Worm (Caenorhabditis elegans) whole organism, L1 larva: ENCODE results near the gene srbc-38.

Experiments
- C16A3.4 ChIP-seq: fragments of 150-350 bp; optimal IDR thresholded peaks from 2 replicates; lab custom pipeline; 2014; ENCODE audit warnings: missing biosample characterization, missing genetic modification characterization
- Y116A8C.19 ChIP-seq: sonication (generic microtip); optimal IDR thresholded peaks from 2 replicates; lab custom pipeline; 2016; ENCODE audit warnings: missing compliant biosample characterization, missing genetic modification characterization, borderline replicate concordance
- alr-1 ChIP-seq: fragments of 200-800 bp; sonication (Bioruptor generic); optimal IDR thresholded peaks from 2 replicates; lab custom pipeline; 2018; ENCODE audit warnings: borderline replicate concordance, mild to moderate bottlenecking, missing genetic modification characterization, missing compliant biosample characterization
- ceh-63 ChIP-seq: fragments of 200-800 bp; sonication (Bioruptor generic); optimal IDR thresholded peaks from 2 replicates; lab custom pipeline; 2018; ENCODE audit warnings: mild to moderate bottlenecking, missing genetic modification characterization, missing compliant biosample characterization
- ceh-8 ChIP-seq: fragments of 200-800 bp; sonication (Bioruptor generic); optimal IDR thresholded peaks from 2 replicates; lab custom pipeline; 2018; ENCODE audit warnings: mild to moderate bottlenecking, missing genetic modification characterization, moderate library complexity, missing compliant biosample characterization
- ceh-82 ChIP-seq, 3 experiments: fragments of 150-350 bp in 1 of 3; sonication (generic microtip) in 2 of 3; optimal IDR thresholded peaks; 2 replicates each; lab custom pipeline; 2014 to 2017; ENCODE audit warnings: missing biosample characterization in 3 of 3, missing genetic modification characterization in 3 of 3
- ceh-88 ChIP-seq: fragments of 200-800 bp; sonication (Bioruptor generic); IDR thresholded peaks from 2 replicates; pipeline ENCODE4 v1.3.6; 2022; ENCODE audit warnings: missing genetic modification characterization, missing compliant biosample characterization
- ces-1 ChIP-seq: fragments of 150-350 bp; optimal IDR thresholded peaks from 2 replicates; lab custom pipeline; 2014; ENCODE audit warnings: missing biosample characterization, missing genetic modification reagents, missing genetic modification characterization
- dsc-1 ChIP-seq: sonication (generic microtip); optimal IDR thresholded peaks from 2 replicates; lab custom pipeline; 2016; ENCODE audit warnings: mild to moderate bottlenecking, missing genetic modification characterization, missing compliant biosample characterization
- efl-1 ChIP-seq, 4 experiments: fragments of 150-350 bp; optimal IDR thresholded peaks in 3 of 4; peaks in 1 of 4; 1 replicate in 1 of 4; 2 replicates in 3 of 4; lab custom pipeline; 2014; ENCODE audit warnings: missing biosample characterization in 2 of 4, missing genetic modification characterization in 2 of 4, missing genetic modification reagents in 2 of 4
- fkh-8 ChIP-seq: sonication (generic microtip); optimal IDR thresholded peaks from 2 replicates; lab custom pipeline; 2016; ENCODE audit warnings: mild to moderate bottlenecking, missing genetic modification characterization, missing compliant biosample characterization
- fos-1 ChIP-seq: fragments of 150-350 bp; optimal IDR thresholded peaks from 2 replicates; lab custom pipeline; 2014; ENCODE audit warnings: missing biosample characterization, missing genetic modification characterization
- grh-1 ChIP-seq: fragments of 200-800 bp; sonication (Bioruptor generic); IDR thresholded peaks from 2 replicates; pipeline ENCODE4 v1.3.6; 2022; ENCODE audit warnings: missing genetic modification reagents, missing genetic modification characterization, missing compliant biosample characterization
- hlh-17 ChIP-seq: fragments of 200-800 bp; sonication (Bioruptor generic); optimal IDR thresholded peaks from 2 replicates; lab custom pipeline; 2018; ENCODE audit warnings: missing genetic modification characterization, mild to moderate bottlenecking, missing compliant biosample characterization, moderate library complexity, borderline replicate concordance
- isw-1 ChIP-seq: fragments of 200-800 bp; sonication (Bioruptor generic); IDR thresholded peaks from 2 replicates; pipeline ENCODE4 v1.3.6; 2022; ENCODE audit warnings: missing genetic modification characterization, missing compliant biosample characterization
- jun-1 ChIP-seq: fragments of 150-350 bp; optimal IDR thresholded peaks from 2 replicates; lab custom pipeline; 2014; ENCODE audit warnings: missing biosample characterization, missing genetic modification reagents, missing genetic modification characterization
- lin-35 ChIP-seq, 2 experiments: fragments of 150-350 bp; optimal IDR thresholded peaks; 2 replicates each; lab custom pipeline; 2014; ENCODE audit warnings: missing biosample characterization in 2 of 2, missing genetic modification characterization in 2 of 2, missing genetic modification reagents in 2 of 2
- lir-3 ChIP-seq: sonication (generic microtip); optimal IDR thresholded peaks from 2 replicates; lab custom pipeline; 2016; ENCODE audit warnings: mild to moderate bottlenecking, missing genetic modification characterization, moderate library complexity, missing compliant biosample characterization; ENCODE audit not compliant: poor library complexity
- lsy-2 ChIP-seq, 2 experiments: fragments of 150-350 bp; optimal IDR thresholded peaks; 2 replicates each; lab custom pipeline; 2014; ENCODE audit warnings: missing biosample characterization in 2 of 2, missing genetic modification characterization in 2 of 2
- mab-9 ChIP-seq: fragments of 200-800 bp; sonication (Bioruptor generic); IDR thresholded peaks from 2 replicates; pipeline ENCODE4 v1.3.6; 2022; ENCODE audit warnings: missing genetic modification reagents, missing genetic modification characterization, missing compliant biosample characterization
- mdl-1 ChIP-seq, 2 experiments: fragments of 150-350 bp; optimal IDR thresholded peaks; 2 replicates each; lab custom pipeline; 2014 to 2017; ENCODE audit warnings: missing biosample characterization in 2 of 2, missing genetic modification characterization in 2 of 2, inconsistent platforms in 1 of 2
- mep-1 ChIP-seq: fragments of 150-350 bp; optimal IDR thresholded peaks from 2 replicates; lab custom pipeline; 2014; ENCODE audit warnings: missing biosample characterization, missing genetic modification characterization
- nhr-11 ChIP-seq: fragments of 150-350 bp; optimal IDR thresholded peaks from 2 replicates; lab custom pipeline; 2014; ENCODE audit warnings: missing biosample characterization, missing genetic modification characterization
- nhr-12 ChIP-seq: sonication (generic microtip); optimal IDR thresholded peaks from 2 replicates; lab custom pipeline; 2017; ENCODE audit warnings: missing biosample characterization, missing genetic modification characterization
- nhr-19 ChIP-seq: fragments of 200-800 bp; sonication (Bioruptor generic); conservative IDR thresholded peaks from 2 replicates; pipeline ENCODE4 v1.3.6; 2022; ENCODE audit warnings: missing genetic modification characterization, missing compliant biosample characterization
- nhr-20 ChIP-seq: sonication (generic microtip); optimal IDR thresholded peaks from 2 replicates; lab custom pipeline; 2016; ENCODE audit warnings: mild to moderate bottlenecking, missing genetic modification characterization, missing compliant biosample characterization
- nhr-47 ChIP-seq: sonication (generic microtip); optimal IDR thresholded peaks from 2 replicates; lab custom pipeline; 2016; ENCODE audit warnings: mild to moderate bottlenecking, missing genetic modification characterization, moderate library complexity, missing compliant biosample characterization
- nhr-71 ChIP-seq: sonication (generic microtip); optimal IDR thresholded peaks from 2 replicates; lab custom pipeline; 2016; ENCODE audit warnings: mild to moderate bottlenecking, missing genetic modification characterization, moderate library complexity, missing compliant biosample characterization
- nhr-85 ChIP-seq: sonication (generic microtip); peaks from one replicate; lab custom pipeline; 2016; ENCODE audit warnings: missing genetic modification characterization, inconsistent platforms, missing compliant biosample characterization
- pax-3 ChIP-seq: fragments of 200-800 bp; sonication (Bioruptor generic); optimal IDR thresholded peaks from 2 replicates; lab custom pipeline; 2018; ENCODE audit warnings: mild to moderate bottlenecking, missing genetic modification characterization, moderate library complexity, missing compliant biosample characterization
- pqm-1 ChIP-seq: sonication (generic microtip); optimal IDR thresholded peaks from 3 replicates; lab custom pipeline; 2017; ENCODE audit warnings: missing biosample characterization, missing genetic modification characterization
- rnt-1 ChIP-seq: sonication (generic microtip); optimal IDR thresholded peaks from 2 replicates; lab custom pipeline; 2016; ENCODE audit warnings: mild to moderate bottlenecking, missing genetic modification characterization, moderate library complexity, missing compliant biosample characterization
- snu-23 ChIP-seq: sonication (generic microtip); optimal IDR thresholded peaks from 2 replicates; lab custom pipeline; 2016; ENCODE audit warnings: missing genetic modification characterization, missing compliant biosample characterization
- sox-4 ChIP-seq: sonication (generic microtip); optimal IDR thresholded peaks from 2 replicates; lab custom pipeline; 2016; ENCODE audit warnings: missing genetic modification characterization, missing compliant biosample characterization
- sptf-1 ChIP-seq: fragments of 150-350 bp; optimal IDR thresholded peaks from 2 replicates; lab custom pipeline; 2014; ENCODE audit warnings: missing biosample characterization, missing genetic modification characterization
- sup-37 ChIP-seq: fragments of 200-800 bp; sonication (Bioruptor generic); optimal IDR thresholded peaks from 2 replicates; lab custom pipeline; 2018; ENCODE audit warnings: mild to moderate bottlenecking, missing genetic modification characterization, missing compliant biosample characterization
- swsn-7 ChIP-seq: sonication (generic microtip); optimal IDR thresholded peaks from 2 replicates; lab custom pipeline; 2016; ENCODE audit warnings: missing genetic modification characterization, missing compliant biosample characterization
- tbx-2 ChIP-seq: sonication (generic microtip); optimal IDR thresholded peaks from 2 replicates; lab custom pipeline; 2016; ENCODE audit warnings: missing genetic modification characterization, missing compliant biosample characterization
- unc-130 ChIP-seq: fragments of 150-350 bp; optimal IDR thresholded peaks from 2 replicates; lab custom pipeline; 2017; ENCODE audit warnings: missing biosample characterization, missing genetic modification characterization, inconsistent platforms
- unc-30 ChIP-seq: sonication (generic microtip); optimal IDR thresholded peaks from 2 replicates; lab custom pipeline; 2017; ENCODE audit warnings: missing biosample characterization, missing genetic modification characterization
- unc-86 ChIP-seq: sonication (generic microtip); optimal IDR thresholded peaks from 2 replicates; lab custom pipeline; 2016; ENCODE audit warnings: missing genetic modification characterization, missing compliant biosample characterization
- vab-15 ChIP-seq: sonication (generic microtip); optimal IDR thresholded peaks from 2 replicates; lab custom pipeline; 2017; ENCODE audit warnings: missing genotype, mild to moderate bottlenecking, missing genetic modification characterization, missing compliant biosample characterization
- xbp-1 ChIP-seq: sonication (generic microtip); optimal IDR thresholded peaks from 2 replicates; lab custom pipeline; 2016; ENCODE audit warnings: missing genetic modification characterization, missing compliant biosample characterization
- zip-4 ChIP-seq: fragments of 200-800 bp; sonication (Bioruptor generic); optimal IDR thresholded peaks from 2 replicates; lab custom pipeline; 2018; ENCODE audit warnings: mild to moderate bottlenecking, missing genetic modification characterization, moderate library complexity, missing compliant biosample characterization
- ztf-11 ChIP-seq, 2 experiments: sonication (generic microtip); optimal IDR thresholded peaks; 2 replicates each; lab custom pipeline; 2016 to 2017; ENCODE audit warnings: missing genetic modification characterization in 2 of 2, missing biosample characterization in 1 of 2, missing compliant biosample characterization in 1 of 2

Gene srbc-38

ce11 chrV:727484-728351 is 20.7 kb downstream of the srbc-38 start, which contains the start of the genes icl-1 and srh-2 (continued):
- TF ChIP-seq sup-37 (GFP tag; lab: Kevin White, UChicago) (peak; percentile 59), unc-30 (tag; lab: Kevin White, UChicago) (no peak), ceh-8 (GFP tag; lab: Kevin White, UChicago) (no peak), ztf-11 (tag; optimal IDR thresholded peaks at IDR 0.05; lab: Kevin White, UChicago) (peak in 1 of 2 experiments; percentile 27), efl-1 (optimal IDR thresholded peaks at IDR 0.05; lab: Kevin White, UChicago) (peak; percentile 40 to 49), efl-1 (GFP tag; optimal IDR thresholded peaks at IDR 0.05 in 1 of 2; lab: Kevin White, UChicago) (peak in 1 of 2 experiments; percentile 91), jun-1 (peak; percentile 15), ceh-88 (GFP tag; lab: Robert Waterston, UW) (peak; percentile 67), pqm-1 (no peak), xbp-1 (tag; lab: Kevin White, UChicago) (peak; percentile 45), nhr-19 (peak; percentile 93), lsy-2 (tag; optimal IDR thresholded peaks at IDR 0.05; lab: Kevin White, UChicago) (peak; percentile 31 to 55), mep-1 (tag; lab: Kevin White, UChicago) (peak; percentile 59), mab-9 (GFP tag; lab: Robert Waterston, UW) (0 out of 2 replicates have a peak, but pooled peaks have one; percentile 13), lir-3 (tag; lab: Kevin White, UChicago) (peak; percentile 69), swsn-7 (peak; percentile 68), grh-1 (GFP tag; lab: Robert Waterston, UW) (no peak), hlh-17 (peak; percentile 41), isw-1 (GFP tag; lab: Robert Waterston, UW) (no peak), vab-15 (tag; lab: Kevin White, UChicago) (peak; percentile 52), snu-23 (peak; percentile 82), unc-86 (tag; lab: Kevin White, UChicago) (no peak), fos-1 (tag; lab: Kevin White, UChicago) (peak; percentile 23), nhr-71 (peak; percentile 95), C16A3.4 (tag; lab: Kevin White, UChicago) (peak; percentile 74), tbx-2 (tag; lab: Kevin White, UChicago) (peak; percentile 73), nhr-11 (tag; lab: Kevin White, UChicago) (no peak), mdl-1 (tag; optimal IDR thresholded peaks at IDR 0.05; lab: Kevin White, UChicago) (peak in 1 of 2 experiments; percentile 85), nhr-20 (tag; lab: Kevin White, UChicago) (peak; percentile 85), ceh-82 (tag; optimal IDR thresholded peaks at IDR 0.05; lab: Kevin White, UChicago) (no peak), ceh-63 (GFP tag; lab: Kevin White, UChicago) (peak; percentile 54)

ce11 chrV:728822-729493 is 21.9 kb downstream of the srbc-38 start:
- TF ChIP-seq swsn-7 = peak; percentile 39
- peak; percentile 75 for TF ChIP-seq nhr-85
- no peak for TF ChIP-seq sox-4 (tag; lab: Kevin White, UChicago)
- no peak for TF ChIP-seq ces-1 (GFP tag; lab: Kevin White, UChicago)
- TF ChIP-seq fos-1 (tag; lab: Kevin White, UChicago) = no peak
- TF ChIP-seq ceh-8 (GFP tag; lab: Kevin White, UChicago) = no peak
- no peak for TF ChIP-seq fkh-8
- TF ChIP-seq lin-35 (GFP tag; optimal IDR thresholded peaks at IDR 0.05; lab: Kevin White, UChicago) = peak in 1 of 2 experiments; percentile 76
- peak; percentile 93 for TF ChIP-seq nhr-19
- TF ChIP-seq Y116A8C.19 (tag; lab: Kevin White, UChicago) = no peak
- peak; percentile 44 for TF ChIP-seq xbp-1 (tag; lab: Kevin White, UChicago)
- TF ChIP-seq dsc-1 (tag; lab: Kevin White, UChicago) = no peak
- no peak for TF ChIP-seq alr-1 (tag; lab: Kevin White, UChicago)
- TF ChIP-seq tbx-2 (tag; lab: Kevin White, UChicago) = peak; percentile 71
- TF ChIP-seq sup-37 (GFP tag; lab: Kevin White, UChicago) = peak; percentile 40
- TF ChIP-seq ceh-63 (GFP tag; lab: Kevin White, UChicago) = no peak
- TF ChIP-seq vab-15 (tag; lab: Kevin White, UChicago) = no peak
- peak; percentile 57 for TF ChIP-seq nhr-47 (tag; lab: Kevin White, UChicago)
- peak; percentile 68 for TF ChIP-seq unc-130 (tag; lab: Kevin White, UChicago)
- peak; percentile 40; the same call in 1 of the 2 replicates for TF ChIP-seq ceh-88 (GFP tag; lab: Robert Waterston, UW)
- TF ChIP-seq pax-3 = no peak
- peak; percentile 80 for TF ChIP-seq rnt-1
- no peak for TF ChIP-seq unc-30 (tag; lab: Kevin White, UChicago)
- TF ChIP-seq ztf-11 (tag; optimal IDR thresholded peaks at IDR 0.05; lab: Kevin White, UChicago) = no peak
- TF ChIP-seq nhr-12 (tag; lab: Kevin White, UChicago) = no peak
- no peak for TF ChIP-seq nhr-11 (tag; lab: Kevin White, UChicago)
- no peak for TF ChIP-seq zip-4 (GFP tag; lab: Kevin White, UChicago)
- TF ChIP-seq lsy-2 (tag; optimal IDR thresholded peaks at IDR 0.05; lab: Kevin White, UChicago) = peak; percentile 38 to 62
- TF ChIP-seq sptf-1 = no peak
